Worm (Caenorhabditis elegans) whole organism, late embryonic: ENCODE measurements around the gene afmd-2.

ENCODE experiments used
- C08G9.2 ChIP-seq: sonication (generic microtip); optimal IDR thresholded peaks from 2 replicates; lab custom pipeline; 2016; ENCODE audit warnings: mild to moderate bottlenecking, missing genetic modification characterization, moderate library complexity, missing compliant biosample characterization
- F13H6.1 ChIP-seq: sonication (generic microtip); optimal IDR thresholded peaks from 2 replicates; lab custom pipeline; 2016; ENCODE audit warnings: missing genetic modification characterization, missing compliant biosample characterization
- K02D7.2 ChIP-seq: sonication (generic microtip); optimal IDR thresholded peaks from 2 replicates; lab custom pipeline; 2017; ENCODE audit warnings: mild to moderate bottlenecking, missing genetic modification characterization, missing compliant biosample characterization
- Y22D7AL.16 ChIP-seq: sonication (generic microtip); optimal IDR thresholded peaks from 2 replicates; lab custom pipeline; 2016; ENCODE audit warnings: missing genetic modification characterization, missing compliant biosample characterization
- ama-1 ChIP-seq: fragments of 150-350 bp; optimal IDR thresholded peaks from 2 replicates; lab custom pipeline; 2014
- ceh-22 ChIP-seq: sonication (generic microtip); optimal IDR thresholded peaks from 2 replicates; lab custom pipeline; 2017; ENCODE audit warnings: missing biosample characterization, missing genetic modification characterization
- ceh-30 ChIP-seq: fragments of 150-350 bp; optimal IDR thresholded peaks from 2 replicates; lab custom pipeline; 2014; ENCODE audit warnings: missing biosample characterization, missing genetic modification characterization
- ceh-31 ChIP-seq: sonication (generic microtip); optimal IDR thresholded peaks from 2 replicates; lab custom pipeline; 2016; ENCODE audit warnings: missing genetic modification characterization, missing compliant biosample characterization
- ceh-34 ChIP-seq: sonication (generic microtip); optimal IDR thresholded peaks from 2 replicates; lab custom pipeline; 2016; ENCODE audit warnings: mild to moderate bottlenecking, missing genetic modification characterization, missing compliant biosample characterization
- ceh-6 ChIP-seq: fragments of 200-800 bp; sonication (Bioruptor generic); optimal IDR thresholded peaks from 2 replicates; lab custom pipeline; 2018; ENCODE audit warnings: mild to moderate bottlenecking, missing genetic modification characterization, missing compliant biosample characterization
- che-1 ChIP-seq: sonication (generic microtip); optimal IDR thresholded peaks from 2 replicates; lab custom pipeline; 2016; ENCODE audit warnings: mild to moderate bottlenecking, missing genetic modification characterization, missing compliant biosample characterization
- dmd-4 ChIP-seq: sonication (generic microtip); optimal IDR thresholded peaks from 2 replicates; lab custom pipeline; 2016; ENCODE audit warnings: borderline replicate concordance, missing genetic modification characterization, missing compliant biosample characterization
- dve-1 ChIP-seq: sonication (generic microtip); optimal IDR thresholded peaks from 2 replicates; lab custom pipeline; 2017; ENCODE audit warnings: antibody characterized with exemption, mild to moderate bottlenecking, missing genetic modification characterization, missing compliant biosample characterization
- fax-1 ChIP-seq: sonication (generic microtip); optimal IDR thresholded peaks from 2 replicates; lab custom pipeline; 2016; ENCODE audit warnings: missing genotype, missing genetic modification characterization, missing compliant biosample characterization
- fkh-6 ChIP-seq: sonication (generic microtip); optimal IDR thresholded peaks from 2 replicates; lab custom pipeline; 2016; ENCODE audit warnings: missing genetic modification characterization, missing compliant biosample characterization
- gmeb-2 ChIP-seq: sonication (generic microtip); optimal IDR thresholded peaks from 2 replicates; lab custom pipeline; 2016; ENCODE audit warnings: missing genetic modification characterization, inconsistent platforms, missing compliant biosample characterization
- hlh-8 ChIP-seq: sonication (generic microtip); optimal IDR thresholded peaks from 2 replicates; lab custom pipeline; 2016; ENCODE audit warnings: missing genotype, missing genetic modification characterization, missing compliant biosample characterization
- lim-6 ChIP-seq: sonication (generic microtip); optimal IDR thresholded peaks from 2 replicates; lab custom pipeline; 2016; ENCODE audit warnings: missing genetic modification characterization, missing compliant biosample characterization
- nfya-1 ChIP-seq: sonication (generic microtip); optimal IDR thresholded peaks from 2 replicates; lab custom pipeline; 2017; ENCODE audit warnings: missing genetic modification characterization, mild to moderate bottlenecking, missing compliant biosample characterization, antibody characterized with exemption, moderate library complexity
- nhr-11 ChIP-seq: fragments of 150-350 bp; optimal IDR thresholded peaks from 2 replicates; lab custom pipeline; 2014; ENCODE audit warnings: missing biosample characterization, missing genetic modification characterization
- npax-4 ChIP-seq: sonication (generic microtip); optimal IDR thresholded peaks from 2 replicates; lab custom pipeline; 2016; ENCODE audit warnings: missing genetic modification characterization, missing compliant biosample characterization
- odd-2 ChIP-seq: sonication (generic microtip); optimal IDR thresholded peaks from 2 replicates; lab custom pipeline; 2017; ENCODE audit warnings: antibody characterized with exemption, mild to moderate bottlenecking, missing genetic modification characterization, missing compliant biosample characterization
- pag-3 ChIP-seq: sonication (generic microtip); optimal IDR thresholded peaks from 2 replicates; lab custom pipeline; 2016; ENCODE audit warnings: missing compliant biosample characterization, missing genetic modification characterization, borderline replicate concordance
- pat-9 ChIP-seq: fragments of 200-800 bp; sonication (Bioruptor generic); optimal IDR thresholded peaks from 2 replicates; lab custom pipeline; 2018; ENCODE audit warnings: mild to moderate bottlenecking, missing genetic modification characterization, moderate library complexity, missing compliant biosample characterization
- pha-2 ChIP-seq: sonication (generic microtip); optimal IDR thresholded peaks from 2 replicates; lab custom pipeline; 2017; ENCODE audit warnings: mild to moderate bottlenecking, missing genetic modification characterization, missing compliant biosample characterization
- pqm-1 ChIP-seq: sonication (generic microtip); optimal IDR thresholded peaks from 2 replicates; lab custom pipeline; 2016; ENCODE audit warnings: missing genetic modification characterization, missing compliant biosample characterization
- ref-2 ChIP-seq: sonication (generic microtip); optimal IDR thresholded peaks from 2 replicates; lab custom pipeline; 2016; ENCODE audit warnings: missing genetic modification characterization, missing compliant biosample characterization
- rnt-1 ChIP-seq: sonication (generic microtip); optimal IDR thresholded peaks from 2 replicates; lab custom pipeline; 2016; ENCODE audit warnings: missing genetic modification characterization, missing compliant biosample characterization
- sox-4 ChIP-seq: sonication (generic microtip); optimal IDR thresholded peaks from 2 replicates; lab custom pipeline; 2017; ENCODE audit warnings: mild to moderate bottlenecking, missing genetic modification characterization, inconsistent platforms, missing compliant biosample characterization
- syd-9 ChIP-seq: sonication (generic microtip); optimal IDR thresholded peaks from 2 replicates; lab custom pipeline; 2016; ENCODE audit warnings: mild to moderate bottlenecking, missing genetic modification characterization, moderate library complexity, missing compliant biosample characterization
- tbx-2 ChIP-seq: sonication (generic microtip); optimal IDR thresholded peaks from 2 replicates; lab custom pipeline; 2016; ENCODE audit warnings: missing genetic modification characterization, missing compliant biosample characterization
- tbx-7 ChIP-seq: sonication (generic microtip); optimal IDR thresholded peaks from 2 replicates; lab custom pipeline; 2016; ENCODE audit warnings: missing genotype, missing genetic modification characterization, missing compliant biosample characterization
- ttx-3 ChIP-seq: sonication (generic microtip); optimal IDR thresholded peaks from 2 replicates; lab custom pipeline; 2016; ENCODE audit warnings: missing genetic modification reagents, missing genetic modification characterization, missing compliant biosample characterization
- unc-3 ChIP-seq, 2 experiments: fragments of 200-800 bp in 1 of 2; sonication (Bioruptor generic) in 1 of 2; sonication (generic microtip) in 1 of 2; conservative IDR thresholded peaks in 1 of 2; optimal IDR thresholded peaks in 1 of 2; 2 replicates each; pipeline versions ENCODE4 v1.3.6 to Lab custom; 2016 to 2022; ENCODE audit warnings: missing compliant biosample characterization in 2 of 2, missing genetic modification characterization in 2 of 2, missing genetic modification reagents in 1 of 2
- unc-42 ChIP-seq: sonication (generic microtip); optimal IDR thresholded peaks from 2 replicates; lab custom pipeline; 2016; ENCODE audit warnings: missing genotype, missing genetic modification characterization, missing compliant biosample characterization
- unc-55 ChIP-seq: sonication (generic microtip); optimal IDR thresholded peaks from 2 replicates; lab custom pipeline; 2017; ENCODE audit warnings: missing biosample characterization, missing genetic modification reagents, missing genetic modification characterization
- unc-86 ChIP-seq: sonication (generic microtip); optimal IDR thresholded peaks from 2 replicates; lab custom pipeline; 2016; ENCODE audit warnings: missing genetic modification characterization, missing compliant biosample characterization
- ztf-16 ChIP-seq: sonication (generic microtip); optimal IDR thresholded peaks from 2 replicates; lab custom pipeline; 2017; ENCODE audit warnings: missing genetic modification characterization, missing compliant biosample characterization

The afmd-2 gene

DNA sequence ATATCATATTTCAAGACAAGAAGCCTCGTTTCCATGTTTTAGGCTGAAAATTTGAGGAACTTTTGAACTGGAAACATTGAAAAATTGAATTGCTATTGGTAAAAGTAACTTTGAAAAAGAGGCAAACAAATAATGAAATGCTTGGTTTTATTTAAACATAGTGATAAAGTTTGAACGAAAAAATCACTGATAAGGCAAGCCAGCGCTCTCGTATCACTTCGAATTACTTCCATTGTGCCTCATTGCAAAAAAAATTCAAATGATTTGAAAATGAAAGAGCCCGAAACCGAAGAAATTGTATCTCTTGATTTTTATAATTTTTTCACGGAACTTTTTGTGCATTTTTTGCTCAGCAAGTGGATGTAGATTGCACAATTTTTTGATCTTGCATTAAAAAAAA, 39.2 kb downstream of the afmd-2 start, which contains the start of gene F52G2.3:
Gene F52G2.3 (minus strand): TSS at position 43 of the 400 bp plus-strand sequence.
- TF ChIP-seq fkh-6 (tag; lab: Kevin White, UChicago) = no peak
- TF ChIP-seq ref-2 = no peak
- no peak for TF ChIP-seq tbx-7 (tag; lab: Kevin White, UChicago)
- no peak for TF ChIP-seq pat-9 (tag; lab: Kevin White, UChicago)
- no peak for TF ChIP-seq nfya-1
- TF ChIP-seq dve-1 (tag; lab: Kevin White, UChicago) = no peak
- no peak for TF ChIP-seq unc-42 (tag; lab: Kevin White, UChicago)
- no peak for TF ChIP-seq odd-2 (tag; lab: Kevin White, UChicago)
- TF ChIP-seq Y22D7AL.16 (tag; lab: Kevin White, UChicago) = no peak
- TF ChIP-seq ceh-34 (tag; lab: Kevin White, UChicago) = no peak
- TF ChIP-seq K02D7.2 = no peak
- no peak for TF ChIP-seq dmd-4 (tag; lab: Kevin White, UChicago)
- TF ChIP-seq C08G9.2 (tag; lab: Kevin White, UChicago) = no peak
- TF ChIP-seq nhr-11 (tag; lab: Kevin White, UChicago) = no peak
- TF ChIP-seq hlh-8 = no peak
- TF ChIP-seq ceh-30 (tag; lab: Kevin White, UChicago) = no peak
- TF ChIP-seq, all 69 proteins: peak for 0

DNA sequence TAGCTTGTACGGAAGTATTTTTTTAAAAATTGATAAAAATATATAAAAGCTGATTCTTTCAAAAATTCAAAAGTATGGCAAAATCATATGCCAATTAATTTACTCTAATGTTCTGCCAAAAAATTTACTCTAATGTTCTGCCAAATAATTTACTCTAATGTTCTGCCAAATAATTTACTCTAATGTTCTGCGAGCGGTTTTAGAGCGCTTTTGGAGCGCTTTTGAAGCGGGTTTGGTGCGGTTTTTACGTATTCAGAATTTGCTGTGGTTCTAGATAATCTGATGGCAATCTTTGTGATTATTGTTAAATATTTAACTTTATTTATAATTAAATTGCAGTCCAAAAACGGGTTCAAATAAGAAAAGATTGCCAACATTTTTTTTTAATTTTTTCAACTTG, 40.3 kb downstream of the afmd-2 start:
- peak; percentile 22 for TF ChIP-seq pqm-1 (tag; lab: Kevin White, UChicago)
- peak; percentile 33 for TF ChIP-seq ttx-3 (tag; lab: Kevin White, UChicago)
- no peak for TF ChIP-seq pag-3 (tag; lab: Kevin White, UChicago)
- TF ChIP-seq hlh-8 = peak; percentile 72
- TF ChIP-seq ceh-34 (tag; lab: Kevin White, UChicago) = peak; percentile 26
- no peak for TF ChIP-seq ceh-22 (tag; lab: Kevin White, UChicago)
- peak; percentile 8 for TF ChIP-seq tbx-2 (tag; lab: Kevin White, UChicago)
- peak; percentile 47 for TF ChIP-seq sox-4 (tag; lab: Kevin White, UChicago)
- no peak for TF ChIP-seq syd-9 (tag; lab: Kevin White, UChicago)
- TF ChIP-seq npax-4 (tag; lab: Kevin White, UChicago) = peak; percentile 26
- TF ChIP-seq unc-55 (GFP tag; lab: Kevin White, UChicago) = no peak
- TF ChIP-seq K02D7.2 = peak; percentile 20
- no peak for TF ChIP-seq pha-2 (tag; lab: Kevin White, UChicago)
- TF ChIP-seq ama-1 = no peak
- peak; percentile 73 for TF ChIP-seq fax-1 (tag; lab: Kevin White, UChicago)
- TF ChIP-seq ceh-31 = peak; percentile 72
- TF ChIP-seq F13H6.1 (tag; lab: Kevin White, UChicago) = peak; percentile 8
- peak; percentile 32 for TF ChIP-seq ceh-6
- no peak for TF ChIP-seq ztf-16 (tag; lab: Kevin White, UChicago)
- TF ChIP-seq lim-6 (tag; lab: Kevin White, UChicago) = no peak
- TF ChIP-seq rnt-1 (tag; lab: Kevin White, UChicago) = peak; percentile 1
- no peak for TF ChIP-seq unc-3 (GFP tag; conservative IDR thresholded peaks at IDR 0.05; lab: Robert Waterston, UW)
- TF ChIP-seq unc-3 (tag; optimal IDR thresholded peaks at IDR 0.05; lab: Kevin White, UChicago) = no peak
- TF ChIP-seq gmeb-2 (tag; lab: Kevin White, UChicago) = peak; percentile 14
- TF ChIP-seq che-1 (tag; lab: Kevin White, UChicago) = peak; percentile 42
- TF ChIP-seq, all 69 proteins: peak for 15

DNA sequence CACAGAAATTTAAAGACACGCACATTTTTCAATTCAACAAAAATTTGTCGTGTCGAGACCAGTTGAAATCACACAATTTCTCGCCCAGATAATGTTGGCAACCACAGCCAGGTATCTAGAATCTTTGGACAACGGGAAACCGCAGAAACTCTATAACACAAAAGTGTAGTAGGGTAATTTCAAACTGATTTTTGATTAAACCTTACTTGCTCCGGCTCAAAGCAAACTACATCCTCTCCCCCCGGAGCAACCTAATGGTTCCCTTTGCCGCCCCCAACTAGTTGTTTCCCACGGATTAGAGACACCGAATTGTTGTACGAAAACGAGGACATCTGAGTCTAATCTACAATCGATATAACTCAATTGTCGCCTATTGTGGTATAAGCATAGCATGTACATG, 45.3 kb downstream of the afmd-2 start:
- no peak for TF ChIP-seq unc-86 (tag; lab: Kevin White, UChicago)
- TF ChIP-seq unc-42 (tag; lab: Kevin White, UChicago) = peak; percentile 8
